Worm (Caenorhabditis elegans) whole organism, early embryonic: ENCODE results near the gene znf-622.

Source experiments
- B0310.2 ChIP-seq: sonication (generic microtip); optimal IDR thresholded peaks from 2 replicates; lab custom pipeline; 2016; ENCODE audit warnings: mild to moderate bottlenecking, missing genetic modification characterization, missing compliant biosample characterization
- F13C5.2 ChIP-seq: sonication (generic microtip); optimal IDR thresholded peaks from 2 replicates; lab custom pipeline; 2017; ENCODE audit warnings: mild to moderate bottlenecking, missing genetic modification characterization, inconsistent platforms, missing compliant biosample characterization
- aly-1 ChIP-seq: sonication (generic microtip); optimal IDR thresholded peaks from 2 replicates; lab custom pipeline; 2016; ENCODE audit warnings: missing genetic modification characterization, missing compliant biosample characterization
- ama-1 ChIP-seq: fragments of 150-350 bp; optimal IDR thresholded peaks from 2 replicates; lab custom pipeline; 2014
- ceh-13 ChIP-seq: fragments of 200-800 bp; sonication (Bioruptor generic); optimal IDR thresholded peaks from 2 replicates; lab custom pipeline; 2018; ENCODE audit warnings: mild to moderate bottlenecking, missing genetic modification characterization, missing compliant biosample characterization
- ceh-36 ChIP-seq: sonication (generic microtip); optimal IDR thresholded peaks from 2 replicates; lab custom pipeline; 2016; ENCODE audit warnings: missing genetic modification characterization, inconsistent platforms, missing compliant biosample characterization
- ets-7 ChIP-seq: sonication (generic microtip); optimal IDR thresholded peaks from 2 replicates; lab custom pipeline; 2016; ENCODE audit warnings: missing genotype, missing genetic modification characterization, missing compliant biosample characterization
- flt-1 ChIP-seq: fragments of 200-800 bp; sonication (Bioruptor generic); IDR thresholded peaks from 2 replicates; pipeline ENCODE4 v1.3.6; 2022; ENCODE audit warnings: missing genetic modification characterization, missing compliant biosample characterization
- hmbx-1 ChIP-seq: sonication (generic microtip); optimal IDR thresholded peaks from 2 replicates; lab custom pipeline; 2016; ENCODE audit warnings: mild to moderate bottlenecking, missing genetic modification characterization, missing compliant biosample characterization
- hmg-4 ChIP-seq: fragments of 200-800 bp; sonication (Bioruptor generic); optimal IDR thresholded peaks from 2 replicates; lab custom pipeline; 2018; ENCODE audit warnings: mild to moderate bottlenecking, missing genetic modification characterization, missing compliant biosample characterization
- hnd-1 ChIP-seq: sonication (generic microtip); optimal IDR thresholded peaks from 2 replicates; lab custom pipeline; 2016; ENCODE audit warnings: missing genetic modification characterization, missing compliant biosample characterization
- pes-1 ChIP-seq: fragments of 200-800 bp; sonication (Bioruptor generic); IDR thresholded peaks from 2 replicates; pipeline ENCODE4 v1.3.6; 2022; ENCODE audit warnings: missing genetic modification reagents, missing genetic modification characterization, missing compliant biosample characterization
- scrt-1 ChIP-seq: fragments of 200-800 bp; sonication (Bioruptor generic); IDR thresholded peaks from 2 replicates; pipeline ENCODE4 v1.3.6; 2022; ENCODE audit warnings: missing genetic modification characterization, missing compliant biosample characterization
- sea-1 ChIP-seq: fragments of 200-800 bp; sonication (Bioruptor generic); conservative IDR thresholded peaks from 2 replicates; pipeline ENCODE4 v1.3.6; 2022; ENCODE audit warnings: missing genetic modification characterization, missing compliant biosample characterization
- tbx-11 ChIP-seq: fragments of 200-800 bp; sonication (Bioruptor generic); IDR thresholded peaks from 2 replicates; pipeline ENCODE4 v1.3.6; 2022; ENCODE audit warnings: missing genetic modification characterization, missing compliant biosample characterization
- tbx-37 ChIP-seq: fragments of 200-800 bp; sonication (Bioruptor generic); conservative IDR thresholded peaks from 2 replicates; pipeline ENCODE4 v1.3.6; 2022; ENCODE audit warnings: missing genetic modification reagents, missing genetic modification characterization, missing compliant biosample characterization
- tra-4 ChIP-seq: sonication (generic microtip); optimal IDR thresholded peaks from 2 replicates; lab custom pipeline; 2017; ENCODE audit warnings: missing genetic modification characterization, missing compliant biosample characterization

The znf-622 gene

DNA sequence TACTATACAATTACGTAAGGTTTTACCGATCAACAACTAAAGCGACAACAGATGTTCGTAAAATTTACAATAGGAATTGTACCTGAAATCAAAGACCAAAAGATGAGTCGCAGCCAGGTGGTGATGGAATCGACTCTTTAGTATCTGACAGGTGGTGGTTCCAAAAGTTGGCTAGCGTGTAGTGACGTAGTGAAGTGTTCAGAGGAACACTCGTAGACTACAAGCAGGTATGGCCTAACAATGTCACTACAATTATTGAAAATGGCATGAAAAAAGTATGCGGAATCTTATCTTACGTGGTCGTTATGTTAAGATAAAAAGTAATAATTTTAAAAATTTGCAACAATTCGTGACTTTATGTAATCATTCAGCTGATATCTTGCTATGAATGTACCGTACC lies 40.0 kb downstream of the znf-622 start:
- TF ChIP-seq B0310.2 (tag; lab: Kevin White, UChicago) (no peak), tbx-11 (GFP tag; lab: Robert Waterston, UW) (no peak), ceh-13 (GFP tag; lab: Kevin White, UChicago) (no peak), hmbx-1 (tag; lab: Kevin White, UChicago) (no peak), tbx-37 (no peak), tra-4 (tag; lab: Kevin White, UChicago) (no peak), scrt-1 (GFP tag; lab: Robert Waterston, UW) (no peak), sea-1 (no peak), hnd-1 (tag; lab: Kevin White, UChicago) (no peak)

- TF ChIP-seq ama-1 (lab: Kevin White, UChicago) (no peak), ceh-13 (GFP tag; lab: Kevin White, UChicago) (no peak), tbx-37 (no peak), pes-1 (GFP tag; lab: Robert Waterston, UW) (no peak), flt-1 (GFP tag; lab: Robert Waterston, UW) (no peak), tbx-11 (GFP tag; lab: Robert Waterston, UW) (no peak), ceh-36 (tag; lab: Kevin White, UChicago) (no peak), hmg-4 (no peak), F13C5.2 (no peak), ets-7 (tag; lab: Kevin White, UChicago) (no peak), sea-1 (no peak), tra-4 (tag; lab: Kevin White, UChicago) (no peak), hnd-1 (tag; lab: Kevin White, UChicago) (no peak), aly-1 (tag; lab: Kevin White, UChicago) (no peak), scrt-1 (GFP tag; lab: Robert Waterston, UW) (no peak), hmbx-1 (tag; lab: Kevin White, UChicago) (no peak)
Measured at ce11 chrIII:6421973-6422511, 40.6 kb downstream of the znf-622 start.

ce11 chrIII:6422721-6423120 lies 41.3 kb downstream of the znf-622 start:
- no peak for TF ChIP-seq aly-1 (tag; lab: Kevin White, UChicago)
- no peak for TF ChIP-seq B0310.2 (tag; lab: Kevin White, UChicago)
- TF ChIP-seq ets-7 (tag; lab: Kevin White, UChicago) = no peak
- TF ChIP-seq F13C5.2 = no peak
- TF ChIP-seq ceh-36 (tag; lab: Kevin White, UChicago) = no peak
- TF ChIP-seq tbx-37 = no peak
- no peak for TF ChIP-seq hnd-1 (tag; lab: Kevin White, UChicago)
- no peak for TF ChIP-seq sea-1
- TF ChIP-seq scrt-1 (GFP tag; lab: Robert Waterston, UW) = no peak
- TF ChIP-seq pes-1 (GFP tag; lab: Robert Waterston, UW) = no peak
- no peak for TF ChIP-seq hmbx-1 (tag; lab: Kevin White, UChicago)
- TF ChIP-seq hmg-4 = no peak
- no peak for TF ChIP-seq tra-4 (tag; lab: Kevin White, UChicago)
- no peak for TF ChIP-seq tbx-11 (GFP tag; lab: Robert Waterston, UW)
- no peak for TF ChIP-seq ama-1 (lab: Kevin White, UChicago)
- no peak for TF ChIP-seq ceh-13 (GFP tag; lab: Kevin White, UChicago)
- no peak for TF ChIP-seq flt-1 (GFP tag; lab: Robert Waterston, UW)

DNA sequence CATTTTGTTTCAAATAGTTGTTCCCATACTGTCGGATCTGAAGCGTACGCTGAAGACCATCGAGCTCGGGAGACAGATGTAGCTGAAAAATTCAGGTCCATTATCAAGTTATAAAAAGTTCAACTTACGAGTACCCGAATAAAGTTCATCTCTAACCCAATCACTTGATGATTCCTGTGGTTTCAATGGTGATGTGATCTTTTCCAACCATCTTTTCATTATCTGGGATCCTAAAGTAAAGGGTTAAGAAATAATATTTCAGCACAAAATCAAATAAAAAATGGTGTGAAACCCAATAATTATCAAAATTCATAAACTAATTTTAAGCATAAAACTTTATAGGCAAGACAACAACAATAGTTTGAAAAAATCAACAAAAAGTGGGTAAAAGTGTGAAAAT lies 45.8 kb downstream of the znf-622 start, which contains the start of gene C05D11.8:
C05D11.8 (minus strand) TSS at position 101 of the 400 bp plus-strand sequence.
- TF ChIP-seq tra-4 (tag; lab: Kevin White, UChicago) = no peak
- TF ChIP-seq tbx-37 = no peak
- no peak for TF ChIP-seq tbx-11 (GFP tag; lab: Robert Waterston, UW)
- no peak for TF ChIP-seq F13C5.2
- no peak for TF ChIP-seq ceh-36 (tag; lab: Kevin White, UChicago)
- no peak for TF ChIP-seq pes-1 (GFP tag; lab: Robert Waterston, UW)
- no peak for TF ChIP-seq flt-1 (GFP tag; lab: Robert Waterston, UW)
- no peak for TF ChIP-seq ceh-13 (GFP tag; lab: Kevin White, UChicago)
- no peak for TF ChIP-seq sea-1
- no peak for TF ChIP-seq scrt-1 (GFP tag; lab: Robert Waterston, UW)
- no peak for TF ChIP-seq hnd-1 (tag; lab: Kevin White, UChicago)

DNA sequence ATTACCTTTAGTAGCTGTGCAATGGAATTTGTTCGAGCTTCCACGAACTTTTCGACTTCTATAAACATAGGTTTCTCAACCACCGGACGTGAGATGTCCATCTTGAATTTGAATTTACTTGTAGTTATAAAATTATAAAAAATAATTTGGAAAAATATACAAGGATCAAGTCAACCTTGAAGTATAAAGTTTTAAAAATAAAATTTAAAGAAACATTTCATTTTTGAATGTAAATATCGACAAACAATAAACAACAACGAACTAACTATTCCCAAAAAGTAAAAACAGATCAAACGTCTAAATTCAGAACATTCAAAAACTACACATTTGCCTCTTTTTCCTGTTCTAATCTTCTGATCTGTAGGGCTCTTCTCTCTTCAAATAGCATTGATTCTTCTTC lies 49.4 kb downstream of the znf-622 start, which contains the start of gene popl-1:
popl-1 (minus strand) TSS at position 101 of the 400 bp plus-strand sequence.
- TF ChIP-seq tbx-11 (GFP tag; lab: Robert Waterston, UW) = no peak
- no peak for TF ChIP-seq F13C5.2
- TF ChIP-seq flt-1 (GFP tag; lab: Robert Waterston, UW) = no peak
- no peak for TF ChIP-seq hmg-4
- TF ChIP-seq sea-1 = no peak
- TF ChIP-seq tbx-37 = no peak
- no peak for TF ChIP-seq pes-1 (GFP tag; lab: Robert Waterston, UW)
- no peak for TF ChIP-seq tra-4 (tag; lab: Kevin White, UChicago)
- TF ChIP-seq ets-7 (tag; lab: Kevin White, UChicago) = no peak
- no peak for TF ChIP-seq scrt-1 (GFP tag; lab: Robert Waterston, UW)
- TF ChIP-seq hnd-1 (tag; lab: Kevin White, UChicago) = no peak
- no peak for TF ChIP-seq hmbx-1 (tag; lab: Kevin White, UChicago)
- TF ChIP-seq B0310.2 (tag; lab: Kevin White, UChicago) = no peak
- TF ChIP-seq ceh-36 (tag; lab: Kevin White, UChicago) = no peak
- no peak for TF ChIP-seq aly-1 (tag; lab: Kevin White, UChicago)
- no peak for TF ChIP-seq ama-1 (lab: Kevin White, UChicago)
- no peak for TF ChIP-seq ceh-13 (GFP tag; lab: Kevin White, UChicago)

- no peak for TF ChIP-seq ets-7 (tag; lab: Kevin White, UChicago)
- peak; percentile 67 for TF ChIP-seq F13C5.2
- no peak for TF ChIP-seq tbx-37
- no peak for TF ChIP-seq hmg-4
- TF ChIP-seq ceh-13 (GFP tag; lab: Kevin White, UChicago) = no peak
- TF ChIP-seq flt-1 (GFP tag; lab: Robert Waterston, UW) = 0 out of 2 replicates have a peak, but pooled peaks have one; percentile 38
- TF ChIP-seq ama-1 (lab: Kevin White, UChicago) = no peak
- TF ChIP-seq tbx-11 (GFP tag; lab: Robert Waterston, UW) = no peak
- no peak for TF ChIP-seq hnd-1 (tag; lab: Kevin White, UChicago)
Measured at ce11 chrIII:6431766-6432228, 50.4 kb downstream of the znf-622 start, which contains the start of the genes mrps-17 and txdc-9. Gene mrps-17, minus strand, starts transcription at chrIII:6431798. Gene txdc-9, plus strand, starts transcription at chrIII:6432178.
